Worm (Caenorhabditis elegans) whole organism, L4 larva: ENCODE results near the gene egl-6.

Experiments
- ZK546.5 ChIP-seq, 2 experiments: sonication (generic microtip); optimal IDR thresholded peaks; 2 replicates each; lab custom pipeline; 2017; ENCODE audit warnings: missing biosample characterization in 2 of 2, missing genetic modification characterization in 2 of 2
- arid-1 ChIP-seq: fragments of 200-800 bp; sonication (Bioruptor generic); conservative IDR thresholded peaks from 2 replicates; pipeline ENCODE4 v1.3.6; 2022; ENCODE audit warnings: missing genetic modification reagents, missing genetic modification characterization, missing compliant biosample characterization
- ctbp-1 ChIP-seq: fragments of 200-800 bp; sonication (Bioruptor generic); IDR thresholded peaks from 2 replicates; pipeline ENCODE4 v1.3.6; 2022; ENCODE audit warnings: missing genetic modification reagents, missing genetic modification characterization, missing compliant biosample characterization
- hif-1 ChIP-seq, 2 experiments: sonication (generic microtip); optimal IDR thresholded peaks; 2 replicates each; lab custom pipeline; 2016 to 2017; ENCODE audit warnings: missing compliant biosample characterization in 2 of 2, missing genetic modification characterization in 2 of 2, missing genetic modification reagents in 2 of 2, missing genotype in 2 of 2, mild to moderate bottlenecking in 1 of 2
- lin-39 ChIP-seq: fragments of 150-350 bp; optimal IDR thresholded peaks from 2 replicates; lab custom pipeline; 2014; ENCODE audit warnings: missing biosample characterization, missing genetic modification reagents, missing genetic modification characterization
- mxl-3 ChIP-seq: fragments of 200-800 bp; sonication (Bioruptor generic); optimal IDR thresholded peaks from 2 replicates; lab custom pipeline; 2018; ENCODE audit warnings: mild to moderate bottlenecking, missing genetic modification characterization, missing compliant biosample characterization
- nhr-25 ChIP-seq: sonication (generic microtip); optimal IDR thresholded peaks from 2 replicates; lab custom pipeline; 2017; ENCODE audit warnings: missing genetic modification characterization, mild to moderate bottlenecking, missing compliant biosample characterization, antibody characterized with exemption, moderate library complexity, borderline replicate concordance; ENCODE audit not compliant: insufficient read depth
- nhr-6 ChIP-seq: fragments of 150-350 bp; optimal IDR thresholded peaks from 2 replicates; lab custom pipeline; 2014; ENCODE audit warnings: missing biosample characterization, missing genetic modification characterization
- unc-130 ChIP-seq: sonication (generic microtip); optimal IDR thresholded peaks from 2 replicates; lab custom pipeline; 2016; ENCODE audit warnings: missing genetic modification reagents, missing genetic modification characterization, missing compliant biosample characterization

DNA sequence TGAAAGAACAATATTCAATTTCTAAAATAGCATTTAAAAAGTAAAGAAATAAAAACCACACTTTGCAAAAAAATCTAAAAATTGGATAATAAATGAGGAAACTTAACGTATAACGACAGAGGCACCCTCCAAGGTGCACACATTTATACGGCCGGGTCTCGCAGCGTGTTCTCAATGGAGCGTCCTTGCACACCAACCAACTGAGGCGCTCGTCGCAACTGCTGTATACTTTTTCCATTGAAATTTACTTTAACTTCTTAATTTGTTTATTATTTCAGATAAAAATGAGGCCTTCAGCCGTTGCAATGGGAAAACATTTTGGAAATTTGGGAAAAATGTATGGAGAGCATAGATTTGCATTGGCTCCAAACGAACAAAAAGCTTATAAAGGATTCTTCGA lies 22.3 kb downstream of the egl-6 start, which contains the start of the genes R07E4.5 and R07E4.3:
- TF ChIP-seq mxl-3 (GFP tag; lab: Kevin White, UChicago) (peak; percentile 2), ctbp-1 (GFP tag; lab: Robert Waterston, UW) (no peak), hif-1 (tag; optimal IDR thresholded peaks at IDR 0.05; lab: Kevin White, UChicago) (peak in 1 of 2 experiments; percentile 22), ZK546.5 (tag; optimal IDR thresholded peaks at IDR 0.05; lab: Kevin White, UChicago) (no peak), nhr-6 (tag; lab: Kevin White, UChicago) (peak; percentile 58), unc-130 (GFP tag; lab: Kevin White, UChicago) (no peak), arid-1 (GFP tag; lab: Robert Waterston, UW) (no peak), lin-39 (tag; lab: Kevin White, UChicago) (no peak), nhr-25 (tag; lab: Kevin White, UChicago) (no peak)
